Fruit fly (Drosophila melanogaster) whole organism, wandering third instar larva: Measurements from ENCODE around the gene trol.

Experiments used
- Abd-B ChIP-seq: fragments of >200 bp; optimal IDR thresholded peaks from 2 replicates; lab custom pipeline; 2017; ENCODE audit warnings: missing biosample characterization, missing genetic modification characterization
- CG32264 ChIP-seq: fragments of 200-800 bp; sonication (Bioruptor generic); optimal IDR thresholded peaks from 2 replicates; lab custom pipeline; 2016; ENCODE audit warnings: missing biosample characterization, missing genetic modification characterization
- CG9705 ChIP-seq: fragments of 200-800 bp; sonication (Bioruptor generic); optimal IDR thresholded peaks from 2 replicates; lab custom pipeline; 2018; ENCODE audit warnings: missing biosample characterization, mild to moderate bottlenecking, missing genetic modification characterization
- CrebA ChIP-seq: fragments of 200-800 bp; sonication (Bioruptor generic); optimal IDR thresholded peaks from 2 replicates; lab custom pipeline; 2016; ENCODE audit warnings: missing biosample characterization, mild to moderate bottlenecking, missing genetic modification characterization, borderline replicate concordance
- Dfd ChIP-seq: fragments of >200 bp; optimal IDR thresholded peaks from 2 replicates; lab custom pipeline; 2017; ENCODE audit warnings: missing biosample characterization, missing genetic modification characterization
- Dif ChIP-seq: fragments of 200-275, 200-300 bp; sonication (Bioruptor generic); optimal IDR thresholded peaks from 2 replicates; lab custom pipeline; 2018; ENCODE audit warnings: missing biosample characterization, missing genetic modification characterization; ENCODE audit not compliant: partially characterized antibody
- GATAd ChIP-seq: sonication (Bioruptor generic); optimal IDR thresholded peaks from 2 replicates; lab custom pipeline; 2016; ENCODE audit warnings: missing biosample characterization, missing genetic modification characterization
- HLH106 ChIP-seq: fragments of 200-800 bp; optimal IDR thresholded peaks from 3 replicates; lab custom pipeline; 2019; ENCODE audit warnings: missing biosample characterization, mild to moderate bottlenecking, missing genetic modification characterization, moderate library complexity
- Hnf4 ChIP-seq: fragments of 200-800 bp; sonication (Bioruptor generic); optimal IDR thresholded peaks from 2 replicates; lab custom pipeline; 2016; ENCODE audit warnings: missing biosample characterization, mild to moderate bottlenecking, missing genetic modification characterization
- Hr78 ChIP-seq: fragments of >200 bp; optimal IDR thresholded peaks from 2 replicates; lab custom pipeline; 2017; ENCODE audit warnings: missing biosample characterization, missing genetic modification characterization
- Hr83 ChIP-seq: fragments of 200-300 bp; sonication (Bioruptor generic); optimal IDR thresholded peaks from 2 replicates; lab custom pipeline; 2016; ENCODE audit warnings: missing biosample characterization, mild to moderate bottlenecking, missing genetic modification characterization, moderate library complexity; ENCODE audit not compliant: poor library complexity, severe bottlenecking
- Jra ChIP-seq: sonication (Bioruptor generic); optimal IDR thresholded peaks from 2 replicates; lab custom pipeline; 2016; ENCODE audit warnings: missing biosample characterization, missing genetic modification characterization
- Mio ChIP-seq: sonication (Bioruptor generic); optimal IDR thresholded peaks from 2 replicates; lab custom pipeline; 2016; ENCODE audit warnings: missing biosample characterization, missing genetic modification characterization
- Myc ChIP-seq: fragments of >200 bp; optimal IDR thresholded peaks from 2 replicates; lab custom pipeline; 2017
- N ChIP-seq: fragments of >200 bp; optimal IDR thresholded peaks from 2 replicates; lab custom pipeline; 2018; ENCODE audit warnings: missing biosample characterization, missing external identifiers, missing genetic modification characterization
- OdsH ChIP-seq: fragments of 200-800 bp; sonication (Bioruptor generic); optimal IDR thresholded peaks from 2 replicates; lab custom pipeline; 2016; ENCODE audit warnings: missing biosample characterization, mild to moderate bottlenecking, missing genetic modification characterization
- Rel ChIP-seq, 2 experiments: fragments of 200-800 bp; sonication (Bioruptor generic) in 1 of 2; optimal IDR thresholded peaks; 2 replicates in 1 of 2; 3 replicates in 1 of 2; lab custom pipeline; 2016 to 2019; ENCODE audit warnings: mild to moderate bottlenecking in 2 of 2, missing biosample characterization in 2 of 2, missing genetic modification characterization in 2 of 2, moderate library complexity in 1 of 2
- Sp1 ChIP-seq: fragments of 200-800 bp; sonication (Bioruptor generic); optimal IDR thresholded peaks from 3 replicates; lab custom pipeline; 2019; ENCODE audit warnings: missing biosample characterization, mild to moderate bottlenecking, missing genetic modification characterization, moderate library complexity
- Vsx2 ChIP-seq: fragments of 200-300, 225-300 bp; sonication (Bioruptor generic); optimal IDR thresholded peaks from 2 replicates; lab custom pipeline; 2018; ENCODE audit warnings: missing biosample characterization, missing genetic modification characterization; ENCODE audit not compliant: partially characterized antibody
- br ChIP-seq: fragments of 200-800 bp; sonication (Bioruptor generic); optimal IDR thresholded peaks from 2 replicates; lab custom pipeline; 2016; ENCODE audit warnings: missing biosample characterization, missing genetic modification characterization
- brk ChIP-seq: fragments of 200-800 bp; sonication (Bioruptor generic); optimal IDR thresholded peaks from 2 replicates; lab custom pipeline; 2016; ENCODE audit warnings: missing biosample characterization, mild to moderate bottlenecking, missing genetic modification characterization
- dl ChIP-seq, 2 experiments: fragments of 175-275, 200-275 bp in 1 of 2; fragments of 200-275 bp in 1 of 2; sonication (Bioruptor generic); optimal IDR thresholded peaks; lab custom pipeline; 2018; ENCODE audit warnings: mild to moderate bottlenecking in 2 of 2, missing biosample characterization in 2 of 2, missing genetic modification characterization in 2 of 2, moderate library complexity in 2 of 2; ENCODE audit not compliant: partially characterized antibody in 2 of 2, insufficient read depth in 1 of 2
- dmrt93B ChIP-seq: fragments of 200-800 bp; sonication (Bioruptor generic); optimal IDR thresholded peaks from 2 replicates; lab custom pipeline; 2018; ENCODE audit warnings: missing biosample characterization, mild to moderate bottlenecking, missing genetic modification characterization
- dsf ChIP-seq: sonication (Bioruptor generic); optimal IDR thresholded peaks from 2 replicates; lab custom pipeline; 2016; ENCODE audit warnings: missing biosample characterization, missing genetic modification characterization, borderline replicate concordance
- ey ChIP-seq: fragments of 200-800 bp; sonication (Bioruptor generic); optimal IDR thresholded peaks from 2 replicates; lab custom pipeline; 2016; ENCODE audit warnings: missing biosample characterization, missing genetic modification characterization
- foxo ChIP-seq, 2 experiments: fragments of 200-800 bp; sonication (Bioruptor generic); optimal IDR thresholded peaks; 2 replicates in 1 of 2; 3 replicates in 1 of 2; lab custom pipeline; 2016 to 2017; ENCODE audit warnings: missing biosample characterization in 2 of 2, missing genetic modification characterization in 2 of 2
- fru ChIP-seq: fragments of 200-800 bp; sonication (Bioruptor generic); optimal IDR thresholded peaks from 3 replicates; lab custom pipeline; 2016; ENCODE audit warnings: missing biosample characterization, mild to moderate bottlenecking, missing genetic modification characterization
- h ChIP-seq: fragments of 200-800 bp; sonication (Bioruptor generic); optimal IDR thresholded peaks from 3 replicates; lab custom pipeline; 2016; ENCODE audit warnings: missing biosample characterization, mild to moderate bottlenecking, missing genetic modification characterization
- jim ChIP-seq: fragments of 175-275, 200-325 bp; sonication (Bioruptor generic); optimal IDR thresholded peaks from 2 replicates; lab custom pipeline; 2016; ENCODE audit warnings: missing biosample characterization, mild to moderate bottlenecking, missing genetic modification characterization
- lola ChIP-seq: fragments of >200 bp; optimal IDR thresholded peaks from 2 replicates; lab custom pipeline; 2017; ENCODE audit warnings: missing biosample characterization, missing genetic modification characterization
- pan ChIP-seq: fragments of >200 bp; optimal IDR thresholded peaks from 2 replicates; lab custom pipeline; 2017
- psq ChIP-seq: fragments of 200-800 bp; sonication (Bioruptor generic); optimal IDR thresholded peaks from 3 replicates; lab custom pipeline; 2017; ENCODE audit warnings: missing biosample characterization, mild to moderate bottlenecking, missing genetic modification characterization, moderate library complexity
- rgr ChIP-seq: fragments of 200-800 bp; sonication (Bioruptor generic); optimal IDR thresholded peaks from 3 replicates; lab custom pipeline; 2016; ENCODE audit warnings: missing biosample characterization, mild to moderate bottlenecking, missing genetic modification characterization
- sage ChIP-seq: fragments of 200-800 bp; sonication (Bioruptor generic); optimal IDR thresholded peaks from 2 replicates; lab custom pipeline; 2016; ENCODE audit warnings: missing biosample characterization, mild to moderate bottlenecking, missing genetic modification characterization
- sv ChIP-seq: fragments of 200-800 bp; sonication (Bioruptor generic); optimal IDR thresholded peaks from 3 replicates; lab custom pipeline; 2016; ENCODE audit warnings: missing biosample characterization, missing genetic modification characterization
- tai ChIP-seq: sonication (Bioruptor generic); optimal IDR thresholded peaks from 2 replicates; lab custom pipeline; 2016; ENCODE audit warnings: missing biosample characterization, missing genetic modification characterization
- usp ChIP-seq: fragments of >200 bp; optimal IDR thresholded peaks from 2 replicates; lab custom pipeline; 2017; ENCODE audit warnings: missing biosample characterization, missing genetic modification characterization
- woc ChIP-seq: sonication (Bioruptor generic); optimal IDR thresholded peaks from 2 replicates; lab custom pipeline; 2016; ENCODE audit warnings: missing biosample characterization, mild to moderate bottlenecking, missing genetic modification characterization

Gene trol

DNA sequence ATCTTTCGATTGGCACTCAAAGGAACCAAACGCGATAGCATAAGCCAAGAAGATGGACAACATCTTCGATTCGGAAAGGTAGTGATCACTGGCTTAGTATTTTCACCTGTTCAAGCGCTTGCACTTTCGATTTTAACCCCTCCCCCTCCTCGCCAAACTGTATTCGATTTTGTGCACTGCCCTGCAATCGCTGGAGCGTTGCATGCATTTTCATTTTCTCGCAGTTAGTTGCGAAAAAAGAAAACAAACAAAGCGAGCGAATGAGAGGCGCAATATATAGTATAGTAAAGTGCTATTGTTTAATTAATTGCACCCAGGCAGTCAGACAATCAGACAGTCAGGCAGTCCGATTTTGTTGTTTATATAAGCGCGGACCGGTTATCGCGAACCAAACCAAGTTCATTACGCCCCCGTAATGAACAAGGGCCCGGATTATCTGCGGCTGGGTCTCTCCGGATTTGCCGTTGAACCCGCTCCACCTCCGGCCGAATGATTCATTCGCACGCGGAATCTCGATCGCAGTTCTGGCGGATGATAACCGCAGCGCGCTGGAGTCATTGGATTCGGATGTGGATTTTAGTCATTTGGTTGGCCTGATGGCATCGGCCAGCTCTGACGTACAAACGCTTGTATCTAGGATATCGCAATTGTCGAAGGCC lies 48.0 kb upstream of the trol start:
- TF ChIP-seq OdsH (GFP tag; lab: Kevin White, UChicago), result no peak
- TF ChIP-seq dl (GFP tag; optimal IDR thresholded peaks at IDR 0.05; lab: Kevin White, UChicago; ENCODE audit: insufficient read depth in 1 of 2, partially characterized antibody in 2 of 2), result peak in 1 of 2 experiments; percentile 25
- no peak for TF ChIP-seq jim
- TF ChIP-seq GATAd (GFP tag; lab: Kevin White, UChicago), result no peak
- TF ChIP-seq h (GFP tag; lab: Kevin White, UChicago), result no peak

DNA sequence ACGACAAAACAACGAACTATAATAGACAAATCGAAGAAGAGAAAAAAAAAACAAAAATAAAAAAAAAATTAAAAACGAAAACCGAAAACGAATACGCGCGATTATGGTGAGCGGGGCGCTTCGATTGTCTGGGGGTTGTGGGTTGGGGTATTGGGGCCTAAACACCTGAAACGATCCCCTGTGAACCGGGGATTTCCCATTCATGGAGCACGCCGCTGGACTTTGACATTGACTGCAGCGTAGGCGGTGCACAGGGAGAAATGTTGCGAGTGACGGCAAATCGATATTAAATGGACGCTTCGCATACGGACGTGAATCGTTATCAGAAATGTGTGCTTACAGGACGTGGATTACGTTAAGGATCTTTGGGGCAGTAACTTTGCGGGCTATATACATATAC lies 47.0 kb upstream of the trol start:
- TF ChIP-seq dmrt93B (no peak), Rel (GFP tag; optimal IDR thresholded peaks at IDR 0.05; lab: Kevin White, UChicago) (no peak), Rel (tag; optimal IDR thresholded peaks at IDR 0.05; lab: Kevin White, UChicago) (peak; percentile 99), Dif (no peak), Hnf4 (GFP tag; lab: Kevin White, UChicago) (peak; percentile 43), brk (GFP tag; lab: Kevin White, UChicago) (no peak), Abd-B (no peak), Mio (GFP tag; lab: Kevin White, UChicago) (no peak)

DNA sequence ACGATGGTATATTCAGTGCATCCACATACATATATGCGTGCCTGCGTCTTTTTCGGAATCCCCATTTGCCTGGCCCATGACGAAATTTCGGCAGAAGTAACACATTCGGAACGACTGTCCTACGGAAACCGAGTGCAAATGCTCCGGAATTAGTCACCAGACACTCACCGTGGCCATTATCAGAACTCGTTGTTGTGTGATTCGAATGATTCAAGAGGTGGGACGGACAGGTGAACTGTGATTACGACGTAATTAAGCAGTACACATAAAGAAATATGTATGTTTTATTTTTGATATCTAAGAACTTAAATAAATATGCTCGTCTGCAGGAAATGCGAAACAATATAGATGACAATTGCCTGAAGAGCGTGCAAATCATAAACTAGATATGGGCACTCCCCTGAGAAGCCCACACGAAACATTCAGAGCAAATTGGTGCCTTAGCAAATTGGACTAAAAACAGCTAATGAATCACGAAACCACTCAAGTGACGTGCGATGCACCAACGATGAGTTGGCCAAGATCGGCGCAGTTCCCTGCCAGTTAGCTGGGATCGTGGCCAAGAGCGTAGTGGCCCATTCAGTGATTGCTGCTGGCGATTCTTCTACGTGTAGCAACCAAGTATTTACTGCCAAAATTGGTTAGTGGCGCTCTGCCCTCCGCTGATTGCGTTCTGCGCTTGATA lies 46.2 kb upstream of the trol start:
- TF ChIP-seq Mio (GFP tag; lab: Kevin White, UChicago) (no peak), CG9705 (GFP tag; lab: Kevin White, UChicago) (no peak), Hr78 (GFP tag; lab: Kevin White, UChicago) (no peak), OdsH (GFP tag; lab: Kevin White, UChicago) (peak; percentile 11), sv (GFP tag; lab: Kevin White, UChicago) (no peak), tai (GFP tag; lab: Kevin White, UChicago) (no peak), ey (GFP tag; lab: Kevin White, UChicago) (peak; percentile 60), Abd-B (no peak), Rel (GFP tag; optimal IDR thresholded peaks at IDR 0.05; lab: Kevin White, UChicago) (no peak), Rel (tag; optimal IDR thresholded peaks at IDR 0.05; lab: Kevin White, UChicago) (peak; percentile 75), N (GFP tag; lab: Kevin White, UChicago) (no peak), jim (no peak), Dif (no peak), brk (GFP tag; lab: Kevin White, UChicago) (no peak), Sp1 (GFP tag; lab: Kevin White, UChicago) (peak; percentile 56), CG32264 (GFP tag; lab: Kevin White, UChicago) (no peak), CrebA (GFP tag; lab: Kevin White, UChicago) (no peak), usp (no peak), Jra (GFP tag; lab: Kevin White, UChicago) (peak; percentile 21), Hnf4 (GFP tag; lab: Kevin White, UChicago) (no peak), dl (GFP tag; optimal IDR thresholded peaks at IDR 0.05; lab: Kevin White, UChicago; ENCODE audit: insufficient read depth in 1 of 2, partially characterized antibody in 2 of 2) (no peak), h (GFP tag; lab: Kevin White, UChicago) (peak; percentile 46), dmrt93B (peak; percentile 34), dsf (GFP tag; lab: Kevin White, UChicago) (no peak), br (GFP tag; lab: Kevin White, UChicago) (peak; percentile 43), pan (lab: Kevin White, UChicago) (no peak), sage (GFP tag; lab: Kevin White, UChicago) (no peak), rgr (GFP tag; lab: Kevin White, UChicago) (peak; percentile 46), fru (peak; percentile 67), GATAd (GFP tag; lab: Kevin White, UChicago) (no peak), foxo (GFP tag; optimal IDR thresholded peaks at IDR 0.05; lab: Kevin White, UChicago) (peak in 1 of 2 experiments; percentile 64), Myc (lab: Kevin White, UChicago) (no peak), Dfd (GFP tag; lab: Kevin White, UChicago) (no peak), HLH106 (tag; lab: Kevin White, UChicago) (peak; percentile 44), lola (no peak), Hr83 (GFP tag; lab: Kevin White, UChicago) (no peak), woc (GFP tag; lab: Kevin White, UChicago) (no peak), psq (GFP tag; lab: Kevin White, UChicago) (peak; percentile 29), Vsx2 (no peak)
